Worm (Caenorhabditis elegans) whole organism, L3 larva: ENCODE data around the gene Y43B11AR.1.

Source experiments
- R02D3.7 ChIP-seq: fragments of 150-350 bp; optimal IDR thresholded peaks from 2 replicates; lab custom pipeline; 2014; ENCODE audit warnings: missing biosample characterization, missing genetic modification characterization
- ceh-16 ChIP-seq: sonication (generic microtip); optimal IDR thresholded peaks from 2 replicates; lab custom pipeline; 2017; ENCODE audit warnings: missing biosample characterization, missing genetic modification characterization
- ceh-28 ChIP-seq: fragments of 150-350 bp; optimal IDR thresholded peaks from 2 replicates; lab custom pipeline; 2014; ENCODE audit warnings: missing biosample characterization, missing genetic modification reagents, missing genetic modification characterization
- elt-2 ChIP-seq: sonication (generic microtip); optimal IDR thresholded peaks from 2 replicates; lab custom pipeline; 2016; ENCODE audit warnings: missing genetic modification reagents, mild to moderate bottlenecking, missing genetic modification characterization, missing compliant biosample characterization
- lsy-12 ChIP-seq: sonication (generic microtip); optimal IDR thresholded peaks from 2 replicates; lab custom pipeline; 2016; ENCODE audit warnings: mild to moderate bottlenecking, missing genetic modification characterization, missing compliant biosample characterization
- nhr-28 ChIP-seq: fragments of 150-350 bp; optimal IDR thresholded peaks from 2 replicates; lab custom pipeline; 2014; ENCODE audit warnings: missing biosample characterization, missing genetic modification characterization
- nhr-76 ChIP-seq: fragments of 150-350 bp; sonication (generic microtip); optimal IDR thresholded peaks from 5 replicates; lab custom pipeline; 2014; ENCODE audit warnings: missing biosample characterization, missing genetic modification characterization
- pha-4 ChIP-seq: fragments of 150-350 bp; optimal IDR thresholded peaks from 2 replicates; lab custom pipeline; 2014; ENCODE audit warnings: missing biosample characterization, missing genetic modification reagents, missing genetic modification characterization
- pqm-1 ChIP-seq: fragments of 150-350 bp; optimal IDR thresholded peaks from 2 replicates; lab custom pipeline; 2017; ENCODE audit warnings: missing biosample characterization, missing genetic modification characterization, inconsistent platforms
- sea-2 ChIP-seq: fragments of 150-350 bp; sonication (generic microtip); optimal IDR thresholded peaks from 4 replicates; lab custom pipeline; 2014; ENCODE audit warnings: missing biosample characterization, missing genetic modification reagents, missing genetic modification characterization
- snpc-4 ChIP-seq: fragments of 150-350 bp; optimal IDR thresholded peaks from 2 replicates; lab custom pipeline; 2014; ENCODE audit warnings: missing biosample characterization, missing genetic modification characterization
- tbx-2 ChIP-seq: sonication (generic microtip); optimal IDR thresholded peaks from 2 replicates; lab custom pipeline; 2016; ENCODE audit warnings: mild to moderate bottlenecking, missing genetic modification characterization, missing compliant biosample characterization
- ztf-11 ChIP-seq: fragments of 150-350 bp; optimal IDR thresholded peaks from 2 replicates; lab custom pipeline; 2014; ENCODE audit warnings: missing biosample characterization, missing genetic modification characterization

DNA sequence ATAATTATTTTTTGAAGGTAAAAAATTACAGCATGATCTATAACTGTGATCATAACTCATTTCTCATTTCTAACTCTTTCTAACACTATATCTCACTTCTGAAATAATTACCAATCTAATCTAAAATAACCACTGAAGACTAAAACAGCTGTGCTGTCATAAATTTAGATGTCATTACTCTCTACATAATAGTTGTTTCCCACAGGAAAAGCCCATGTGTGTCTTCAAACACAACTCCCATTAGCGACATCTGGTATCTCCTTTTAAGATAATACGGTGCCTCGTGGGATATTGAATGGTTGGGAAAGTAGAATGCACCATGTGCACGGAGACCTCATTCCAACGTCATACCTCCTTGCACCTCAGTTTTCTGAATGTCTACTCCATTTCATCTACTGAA is 16.3 kb upstream of the Y43B11AR.1 start, which contains the start of gene Y43B11AL.1:
- TF ChIP-seq lsy-12 (tag; lab: Kevin White, UChicago) (no peak), pqm-1 (tag; lab: Kevin White, UChicago) (no peak), snpc-4 (no peak), tbx-2 (tag; lab: Kevin White, UChicago) (no peak), ztf-11 (tag; lab: Kevin White, UChicago) (no peak), nhr-28 (no peak), sea-2 (GFP tag; lab: Kevin White, UChicago) (no peak), nhr-76 (tag; lab: Kevin White, UChicago) (no peak), R02D3.7 (tag; lab: Kevin White, UChicago) (no peak), ceh-28 (tag; lab: Kevin White, UChicago) (no peak), ceh-16 (tag; lab: Kevin White, UChicago) (no peak), elt-2 (tag; lab: Kevin White, UChicago) (no peak), pha-4 (no peak)
